Fruit fly (Drosophila melanogaster): ENCODE data around the gene eloF.
A peak's percentile ranks its signal among the peaks of the same experiment; 100 is the strongest.

DNA sequence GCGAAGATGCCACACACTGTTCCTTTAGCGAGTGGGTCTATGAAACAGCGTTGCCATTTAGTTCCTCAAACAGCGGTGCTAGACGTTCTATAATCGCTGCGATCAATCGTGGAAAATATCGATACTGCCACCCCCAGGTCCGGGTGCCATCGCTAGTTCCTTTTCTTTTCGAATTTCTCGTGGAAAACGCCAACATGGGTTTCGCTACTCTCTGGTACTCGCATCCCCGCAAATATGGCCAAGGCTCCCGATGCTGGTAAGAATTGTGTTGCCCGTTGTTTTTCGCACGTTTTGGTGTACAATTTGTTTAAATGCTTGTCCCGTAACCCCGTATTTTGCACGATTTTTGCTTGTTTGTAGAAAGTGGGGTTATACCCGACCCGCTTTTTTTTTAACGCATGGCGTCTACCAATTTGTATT lies 36.0 kb upstream of the eloF start, which contains the start of gene RpS29:
- no peak for TF ChIP-seq D1 (tag; optimal IDR thresholded peaks at IDR 0.05)
- no peak for TF ChIP-seq Pif1B (GFP tag; optimal IDR thresholded peaks at IDR 0.05)
- no peak for TF ChIP-seq CG17806 (tag; optimal IDR thresholded peaks at IDR 0.05)
- peak; percentile 17 for TF ChIP-seq CG15710 (tag; optimal IDR thresholded peaks at IDR 0.05)

All from whole organism, pupa.